Worm (Caenorhabditis elegans) whole organism, L3 larva: ENCODE data around the gene Y39A1C.1.
A peak's percentile ranks its signal among the peaks of the same experiment; 100 is the strongest.
"Not testable (repeated sequence)": the region's sequence is repeated elsewhere in the genome, so short reads cannot be mapped to it uniquely, and the experiment has no call there.

Experiments
- R02D3.7 ChIP-seq: fragments of 150-350 bp; optimal IDR thresholded peaks from 2 replicates; lab custom pipeline; 2014; ENCODE audit warnings: missing biosample characterization, missing genetic modification characterization
- aly-2 ChIP-seq: fragments of 150-350 bp; optimal IDR thresholded peaks from 2 replicates; lab custom pipeline; 2014; ENCODE audit warnings: missing biosample characterization, missing genetic modification characterization
- ama-1 ChIP-seq: fragments of 150-350 bp; optimal IDR thresholded peaks from 2 replicates; lab custom pipeline; 2018
- ceh-16 ChIP-seq: sonication (generic microtip); optimal IDR thresholded peaks from 2 replicates; lab custom pipeline; 2017; ENCODE audit warnings: missing biosample characterization, missing genetic modification characterization
- ceh-28 ChIP-seq: fragments of 150-350 bp; optimal IDR thresholded peaks from 2 replicates; lab custom pipeline; 2014; ENCODE audit warnings: missing biosample characterization, missing genetic modification reagents, missing genetic modification characterization
- ceh-82 ChIP-seq: fragments of 150-350 bp; optimal IDR thresholded peaks from 2 replicates; lab custom pipeline; 2014; ENCODE audit warnings: missing biosample characterization, missing genetic modification characterization
- ceh-9 ChIP-seq: sonication (generic microtip); optimal IDR thresholded peaks from 2 replicates; lab custom pipeline; 2018; ENCODE audit warnings: missing biosample characterization, missing genetic modification characterization
- daf-12 ChIP-seq: fragments of 150-350 bp; optimal IDR thresholded peaks from 2 replicates; lab custom pipeline; 2014; ENCODE audit warnings: missing biosample characterization, missing genetic modification reagents, missing genetic modification characterization
- egl-5 ChIP-seq: fragments of 150-350 bp; optimal IDR thresholded peaks from 2 replicates; lab custom pipeline; 2017; ENCODE audit warnings: missing biosample characterization, missing genetic modification reagents, missing genetic modification characterization, inconsistent platforms
- elt-1 ChIP-seq: fragments of 150-350 bp; optimal IDR thresholded peaks from 2 replicates; lab custom pipeline; 2014; ENCODE audit warnings: missing biosample characterization, missing genetic modification characterization
- elt-2 ChIP-seq: sonication (generic microtip); optimal IDR thresholded peaks from 2 replicates; lab custom pipeline; 2016; ENCODE audit warnings: missing genetic modification reagents, mild to moderate bottlenecking, missing genetic modification characterization, missing compliant biosample characterization
- elt-3 ChIP-seq, 3 experiments: fragments of 150-350 bp in 1 of 3; sonication (generic microtip) in 2 of 3; optimal IDR thresholded peaks; 2 replicates in 2 of 3; 4 replicates in 1 of 3; lab custom pipeline; 2014 to 2017; ENCODE audit warnings: missing biosample characterization in 3 of 3, missing genetic modification characterization in 3 of 3
- fkh-2 ChIP-seq: fragments of 150-350 bp; optimal IDR thresholded peaks from 2 replicates; lab custom pipeline; 2014; ENCODE audit warnings: missing biosample characterization, missing genetic modification reagents, missing genetic modification characterization
- fos-1 ChIP-seq: fragments of 150-350 bp; optimal IDR thresholded peaks from 2 replicates; lab custom pipeline; 2014; ENCODE audit warnings: missing biosample characterization, missing genetic modification characterization
- hmg-11 ChIP-seq: sonication (generic microtip); optimal IDR thresholded peaks from 2 replicates; lab custom pipeline; 2016; ENCODE audit warnings: missing genetic modification characterization, missing compliant biosample characterization
- lin-15B ChIP-seq: fragments of 150-350 bp; optimal IDR thresholded peaks from 2 replicates; lab custom pipeline; 2014; ENCODE audit warnings: missing biosample characterization, missing genetic modification characterization
- lin-39 ChIP-seq: fragments of 150-350 bp; optimal IDR thresholded peaks from 2 replicates; lab custom pipeline; 2018; ENCODE audit warnings: missing biosample characterization, missing genetic modification reagents, missing genetic modification characterization
- lsy-12 ChIP-seq: sonication (generic microtip); optimal IDR thresholded peaks from 2 replicates; lab custom pipeline; 2016; ENCODE audit warnings: mild to moderate bottlenecking, missing genetic modification characterization, missing compliant biosample characterization
- nfya-1 ChIP-seq: sonication (generic microtip); optimal IDR thresholded peaks from 2 replicates; lab custom pipeline; 2017; ENCODE audit warnings: missing genetic modification characterization, mild to moderate bottlenecking, missing compliant biosample characterization, antibody characterized with exemption, moderate library complexity; ENCODE audit not compliant: insufficient read depth
- nhr-11 ChIP-seq: fragments of 150-350 bp; optimal IDR thresholded peaks from 2 replicates; lab custom pipeline; 2014; ENCODE audit warnings: missing biosample characterization, missing genetic modification characterization
- nhr-12 ChIP-seq: fragments of 150-350 bp; optimal IDR thresholded peaks from 2 replicates; lab custom pipeline; 2014; ENCODE audit warnings: missing biosample characterization, missing genetic modification characterization
- nhr-23 ChIP-seq: fragments of 150-350 bp; optimal IDR thresholded peaks from 2 replicates; lab custom pipeline; 2014; ENCODE audit warnings: missing biosample characterization, missing genetic modification reagents, missing genetic modification characterization
- nhr-237 ChIP-seq: fragments of 150-350 bp; optimal IDR thresholded peaks from 2 replicates; lab custom pipeline; 2014; ENCODE audit warnings: missing biosample characterization, missing genetic modification characterization
- nhr-28 ChIP-seq: fragments of 150-350 bp; optimal IDR thresholded peaks from 2 replicates; lab custom pipeline; 2014; ENCODE audit warnings: missing biosample characterization, missing genetic modification characterization
- nhr-67 ChIP-seq: fragments of 150-350 bp; optimal IDR thresholded peaks from 2 replicates; lab custom pipeline; 2014; ENCODE audit warnings: missing biosample characterization, missing genetic modification characterization
- nhr-77 ChIP-seq: fragments of 150-350 bp; optimal IDR thresholded peaks from 2 replicates; lab custom pipeline; 2014; ENCODE audit warnings: missing biosample characterization, missing genetic modification characterization
- pqm-1 ChIP-seq: fragments of 150-350 bp; optimal IDR thresholded peaks from 2 replicates; lab custom pipeline; 2017; ENCODE audit warnings: missing biosample characterization, missing genetic modification characterization, inconsistent platforms
- sea-2 ChIP-seq: fragments of 150-350 bp; sonication (generic microtip); optimal IDR thresholded peaks from 4 replicates; lab custom pipeline; 2014; ENCODE audit warnings: missing biosample characterization, missing genetic modification reagents, missing genetic modification characterization
- skn-1 ChIP-seq: fragments of 150-350 bp; optimal IDR thresholded peaks from 2 replicates; lab custom pipeline; 2014; ENCODE audit warnings: missing biosample characterization, missing genetic modification characterization
- snpc-4 ChIP-seq: fragments of 150-350 bp; optimal IDR thresholded peaks from 2 replicates; lab custom pipeline; 2014; ENCODE audit warnings: missing biosample characterization, missing genetic modification characterization
- zag-1 ChIP-seq: fragments of 150-350 bp; optimal IDR thresholded peaks from 2 replicates; lab custom pipeline; 2014; ENCODE audit warnings: missing biosample characterization, missing genetic modification characterization
- ztf-11 ChIP-seq: fragments of 150-350 bp; optimal IDR thresholded peaks from 2 replicates; lab custom pipeline; 2014; ENCODE audit warnings: missing biosample characterization, missing genetic modification characterization
- ztf-4 ChIP-seq: fragments of 150-350 bp; optimal IDR thresholded peaks from 2 replicates; lab custom pipeline; 2014; ENCODE audit warnings: missing biosample characterization, missing genetic modification characterization

Y39A1C.1 gene

DNA sequence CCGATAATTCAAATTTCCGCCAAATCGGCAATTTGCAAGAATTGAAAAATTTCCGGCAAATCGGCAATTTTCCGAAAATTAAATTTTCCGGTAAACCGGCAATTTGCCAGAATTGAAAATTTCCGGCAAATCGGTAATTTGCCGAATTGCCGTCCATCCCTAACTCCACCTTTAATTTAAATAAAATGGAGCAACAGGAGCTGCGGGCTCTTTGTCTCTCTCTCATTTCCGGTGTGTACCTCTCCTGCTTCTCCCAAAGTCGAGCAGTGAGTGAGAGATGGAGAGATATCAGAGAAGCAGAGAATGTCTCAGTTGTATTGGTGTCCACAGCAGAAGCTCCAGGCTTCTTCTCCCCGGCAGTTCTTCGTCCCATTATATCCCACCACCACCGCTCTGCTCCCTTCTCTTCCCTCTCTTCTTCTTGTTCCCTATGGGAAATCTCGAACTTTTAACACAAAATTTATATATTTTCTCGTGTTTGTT lies at the start of gene Y39A1C.1:
TSS of gene Y39A1C.1 (plus strand) at position 51 of the 483 bp plus-strand sequence.
- TF ChIP-seq elt-3 (tag; optimal IDR thresholded peaks at IDR 0.05; lab: Kevin White, UChicago) (no peak), hmg-11 (tag; lab: Kevin White, UChicago) (peak; percentile 67), ceh-82 (tag; lab: Kevin White, UChicago) (no peak), nhr-23 (no peak), nhr-28 (tag; lab: Kevin White, UChicago) (no peak), egl-5 (tag; lab: Kevin White, UChicago) (no peak), ztf-11 (no peak), nfya-1 (tag; lab: Kevin White, UChicago) (peak; percentile 54), nhr-67 (no peak), nhr-77 (tag; lab: Kevin White, UChicago) (no peak), ceh-28 (tag; lab: Kevin White, UChicago) (no peak), pqm-1 (no peak), lin-15B (peak; percentile 24), lsy-12 (tag; lab: Kevin White, UChicago) (no peak), ceh-9 (tag; lab: Kevin White, UChicago) (no peak), daf-12 (tag; lab: Kevin White, UChicago) (no peak), lin-39 (tag; lab: Kevin White, UChicago) (peak; percentile 60), elt-1 (tag; lab: Kevin White, UChicago) (no peak)

ce11 chrIII:10805625-10806024 lies 49.6 kb upstream of the Y39A1C.1 start, which contains the start of gene klp-7:
Gene klp-7 (plus strand): TSS chrIII:10805925.
- TF ChIP-seq egl-5 (tag; lab: Kevin White, UChicago); nhr-77 (tag; lab: Kevin White, UChicago); lin-15B: not testable (repeated sequence)

DNA sequence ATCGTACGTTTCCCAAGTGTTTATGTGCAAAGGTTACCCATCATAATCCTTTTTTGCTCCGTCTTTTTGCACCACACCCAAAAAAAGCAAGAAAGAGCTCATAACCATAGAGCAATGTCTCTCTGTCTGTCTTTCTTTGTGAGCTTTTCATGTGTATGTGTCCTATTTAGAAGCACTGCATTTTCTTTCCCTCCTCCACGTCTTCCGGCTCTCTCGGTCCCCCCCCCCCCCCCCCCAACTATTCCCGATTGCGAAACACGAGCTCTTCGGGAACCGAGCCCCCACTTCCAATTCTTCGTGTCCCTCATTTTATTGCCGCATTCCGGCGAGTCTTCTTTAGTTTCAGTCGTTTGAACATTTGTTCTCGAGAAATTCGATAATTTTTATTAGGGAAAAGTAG lies 48.4 kb upstream of the Y39A1C.1 start:
- no peak for TF ChIP-seq nhr-11 (tag; lab: Kevin White, UChicago)

- TF ChIP-seq ceh-82 (tag; lab: Kevin White, UChicago) (no peak), nhr-28 (tag; lab: Kevin White, UChicago) (no peak), nhr-77 (tag; lab: Kevin White, UChicago) (no peak), egl-5 (tag; lab: Kevin White, UChicago) (no peak), ztf-11 (no peak)
Observed at ce11 chrIII:10807236-10807635, 48.0 kb upstream of the Y39A1C.1 start.

DNA sequence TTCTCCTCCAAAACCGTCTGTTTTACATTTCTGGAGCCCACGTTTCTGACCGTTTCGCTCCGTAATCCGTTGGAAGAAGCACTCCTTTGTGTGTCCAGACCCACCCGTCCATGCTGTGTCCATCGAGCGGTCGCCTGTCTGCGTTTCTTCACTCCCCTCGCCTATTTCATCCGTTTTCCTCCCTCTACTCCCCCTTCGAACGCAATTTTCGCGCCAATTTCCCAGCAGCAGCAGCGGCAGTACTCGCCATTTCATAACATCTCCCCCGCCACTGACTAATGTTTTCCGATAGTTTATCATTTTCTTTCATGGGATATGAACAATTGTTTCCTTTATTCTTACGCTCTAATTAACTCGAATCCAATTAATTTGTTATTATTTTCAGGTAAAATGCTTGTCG lies 47.3 kb upstream of the Y39A1C.1 start:
- peak; percentile 42 for TF ChIP-seq lin-15B
- TF ChIP-seq skn-1, result no peak
- peak; percentile 83 for TF ChIP-seq hmg-11 (tag; lab: Kevin White, UChicago)
- no peak for TF ChIP-seq elt-3 (tag; optimal IDR thresholded peaks at IDR 0.05; lab: Kevin White, UChicago)
- TF ChIP-seq nhr-67, result no peak
- peak; percentile 42 for TF ChIP-seq nfya-1 (tag; lab: Kevin White, UChicago)
- TF ChIP-seq elt-2 (tag; lab: Kevin White, UChicago), result peak; percentile 0
- TF ChIP-seq nhr-77 (tag; lab: Kevin White, UChicago), result no peak
- no peak for TF ChIP-seq daf-12 (tag; lab: Kevin White, UChicago)
- peak; percentile 66 for TF ChIP-seq lin-39 (tag; lab: Kevin White, UChicago)
- TF ChIP-seq, all 47 proteins: peak for 5

DNA sequence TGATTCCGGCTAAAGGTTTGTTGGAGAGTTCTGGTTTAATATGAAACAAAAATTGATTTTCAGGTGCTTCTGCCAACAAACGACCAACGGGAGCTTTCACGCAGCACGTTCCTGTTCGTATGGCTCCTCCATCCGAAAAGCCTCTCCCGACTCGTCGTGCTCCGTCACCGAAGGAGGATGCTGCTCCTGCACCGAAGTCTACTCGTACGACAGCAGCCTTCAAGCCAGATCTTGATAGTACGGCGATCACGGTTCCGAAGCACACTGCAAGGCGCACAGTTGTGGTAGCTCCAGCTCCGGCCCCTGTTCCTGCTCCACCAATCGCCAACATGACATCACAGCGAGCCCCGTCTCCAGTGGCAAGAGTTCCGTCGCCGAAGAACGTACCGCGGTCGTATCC lies 46.4 kb upstream of the Y39A1C.1 start:
- TF ChIP-seq ztf-4 (tag; lab: Kevin White, UChicago) (no peak), zag-1 (tag; lab: Kevin White, UChicago) (no peak), lsy-12 (tag; lab: Kevin White, UChicago) (no peak), nhr-77 (tag; lab: Kevin White, UChicago) (no peak), aly-2 (tag; lab: Kevin White, UChicago) (no peak), ceh-16 (tag; lab: Kevin White, UChicago) (no peak), ceh-82 (tag; lab: Kevin White, UChicago) (no peak), elt-2 (tag; lab: Kevin White, UChicago) (no peak), skn-1 (no peak), R02D3.7 (no peak), fos-1 (no peak), nhr-237 (tag; lab: Kevin White, UChicago) (no peak), elt-3 (tag; optimal IDR thresholded peaks at IDR 0.05; lab: Kevin White, UChicago) (no peak), fkh-2 (no peak), ama-1 (lab: Kevin White, UChicago) (no peak), sea-2 (GFP tag; lab: Kevin White, UChicago) (no peak), snpc-4 (tag; lab: Kevin White, UChicago) (no peak), nhr-12 (no peak)
